Worm (Caenorhabditis elegans): Measurements from ENCODE around the gene F53B7.4.

DNA sequence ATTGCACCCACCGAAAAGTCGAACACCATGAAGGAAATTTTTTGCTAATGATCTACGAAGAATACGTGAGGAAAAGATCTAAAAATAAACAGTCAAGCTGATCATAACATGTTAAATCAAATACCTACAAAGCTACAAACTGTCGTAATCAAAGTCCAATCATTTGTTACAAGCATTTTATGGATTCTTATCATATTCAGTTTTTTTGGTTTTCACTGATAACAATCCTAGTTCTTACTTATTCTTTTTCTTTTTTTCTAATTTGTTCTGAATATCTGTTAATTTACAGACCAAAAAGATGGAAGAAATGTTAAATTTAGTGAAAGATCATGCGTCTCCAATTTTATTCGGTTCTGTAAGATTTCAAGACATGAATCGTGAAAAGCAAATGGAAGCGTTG, 47.5 kb downstream of the F53B7.4 start, which contains the start of gene F17C11.6:
- no peak for TF ChIP-seq skn-1 (tag; optimal IDR thresholded peaks at IDR 0.05)
- no peak for TF ChIP-seq ceh-16 (tag; optimal IDR thresholded peaks at IDR 0.05)
- TF ChIP-seq ZK546.5 (tag; optimal IDR thresholded peaks at IDR 0.05): no peak
- TF ChIP-seq egl-27 (tag; optimal IDR thresholded peaks at IDR 0.05): no peak
- TF ChIP-seq unc-62 (GFP tag; optimal IDR thresholded peaks at IDR 0.05): no peak
